Worm (Caenorhabditis elegans) whole organism, L1 larva: Measurements from ENCODE around the gene sre-50.

Experiments
- C04F5.9 ChIP-seq: sonication (generic microtip); optimal IDR thresholded peaks from 2 replicates; lab custom pipeline; 2016; ENCODE audit warnings: missing genetic modification characterization, missing compliant biosample characterization
- C16A3.4 ChIP-seq: fragments of 150-350 bp; optimal IDR thresholded peaks from 2 replicates; lab custom pipeline; 2014; ENCODE audit warnings: missing biosample characterization, missing genetic modification characterization
- F16B12.6 ChIP-seq: fragments of 150-350 bp; optimal IDR thresholded peaks from 2 replicates; lab custom pipeline; 2014; ENCODE audit warnings: missing biosample characterization, missing genetic modification characterization
- aha-1 ChIP-seq: fragments of 150-350 bp; optimal IDR thresholded peaks from 2 replicates; lab custom pipeline; 2014; ENCODE audit warnings: missing biosample characterization, missing genetic modification characterization
- ama-1 ChIP-seq: fragments of 150-350 bp; optimal IDR thresholded peaks from 2 replicates; lab custom pipeline; 2014
- ceh-8 ChIP-seq: fragments of 200-800 bp; sonication (Bioruptor generic); optimal IDR thresholded peaks from 2 replicates; lab custom pipeline; 2018; ENCODE audit warnings: mild to moderate bottlenecking, missing genetic modification characterization, moderate library complexity, missing compliant biosample characterization
- ces-1 ChIP-seq: fragments of 150-350 bp; optimal IDR thresholded peaks from 2 replicates; lab custom pipeline; 2014; ENCODE audit warnings: missing biosample characterization, missing genetic modification reagents, missing genetic modification characterization
- dpl-1 ChIP-seq, 3 experiments: fragments of 150-350 bp in 2 of 3; sonication (generic microtip) in 1 of 3; optimal IDR thresholded peaks; 2 replicates each; lab custom pipeline; 2014 to 2017; ENCODE audit warnings: missing biosample characterization in 3 of 3, missing genetic modification characterization in 3 of 3, missing genetic modification reagents in 3 of 3
- dsc-1 ChIP-seq: sonication (generic microtip); optimal IDR thresholded peaks from 2 replicates; lab custom pipeline; 2016; ENCODE audit warnings: mild to moderate bottlenecking, missing genetic modification characterization, missing compliant biosample characterization
- efl-1 ChIP-seq, 4 experiments: fragments of 150-350 bp; optimal IDR thresholded peaks in 3 of 4; peaks in 1 of 4; 1 replicate in 1 of 4; 2 replicates in 3 of 4; lab custom pipeline; 2014; ENCODE audit warnings: missing biosample characterization in 2 of 4, missing genetic modification characterization in 2 of 4, missing genetic modification reagents in 2 of 4
- efl-3 ChIP-seq: fragments of 200-800 bp; sonication (Bioruptor generic); optimal IDR thresholded peaks from 2 replicates; lab custom pipeline; 2018; ENCODE audit warnings: mild to moderate bottlenecking, missing genetic modification characterization, missing compliant biosample characterization
- egl-27 ChIP-seq, 2 experiments: fragments of 150-350 bp in 1 of 2; sonication (generic microtip); optimal IDR thresholded peaks; 3 replicates each; lab custom pipeline; 2017 to 2018; ENCODE audit warnings: missing biosample characterization in 2 of 2, missing genetic modification characterization in 2 of 2, missing genetic modification reagents in 2 of 2
- elt-2 ChIP-seq: sonication (generic microtip); optimal IDR thresholded peaks from 2 replicates; lab custom pipeline; 2016; ENCODE audit warnings: missing genetic modification characterization, mild to moderate bottlenecking, inconsistent platforms, missing compliant biosample characterization, missing genetic modification reagents
- ets-5 ChIP-seq: fragments of 200-800 bp; sonication (Bioruptor generic); IDR thresholded peaks from 2 replicates; pipeline ENCODE4 v1.3.6; 2022; ENCODE audit warnings: missing genetic modification characterization, missing compliant biosample characterization
- fkh-10 ChIP-seq: sonication (generic microtip); optimal IDR thresholded peaks from 2 replicates; lab custom pipeline; 2017; ENCODE audit warnings: missing biosample characterization, missing genetic modification reagents, missing genetic modification characterization
- fkh-4 ChIP-seq: sonication (generic microtip); optimal IDR thresholded peaks from 2 replicates; lab custom pipeline; 2016; ENCODE audit warnings: missing compliant biosample characterization, missing genetic modification characterization, borderline replicate concordance
- fkh-8 ChIP-seq: sonication (generic microtip); optimal IDR thresholded peaks from 2 replicates; lab custom pipeline; 2016; ENCODE audit warnings: mild to moderate bottlenecking, missing genetic modification characterization, missing compliant biosample characterization
- grh-1 ChIP-seq: fragments of 200-800 bp; sonication (Bioruptor generic); IDR thresholded peaks from 2 replicates; pipeline ENCODE4 v1.3.6; 2022; ENCODE audit warnings: missing genetic modification reagents, missing genetic modification characterization, missing compliant biosample characterization
- hlh-4 ChIP-seq: sonication (generic microtip); optimal IDR thresholded peaks from 2 replicates; lab custom pipeline; 2016; ENCODE audit warnings: mild to moderate bottlenecking, missing genetic modification characterization, missing compliant biosample characterization
- irx-1 ChIP-seq: sonication (generic microtip); optimal IDR thresholded peaks from 2 replicates; lab custom pipeline; 2016; ENCODE audit warnings: missing genetic modification characterization, missing compliant biosample characterization
- lin-13 ChIP-seq: fragments of 150-350 bp; optimal IDR thresholded peaks from 2 replicates; lab custom pipeline; 2014; ENCODE audit warnings: missing biosample characterization, missing genetic modification reagents, missing genetic modification characterization
- lin-14 ChIP-seq: fragments of 200-800 bp; sonication (Bioruptor generic); optimal IDR thresholded peaks from 2 replicates; lab custom pipeline; 2018; ENCODE audit warnings: mild to moderate bottlenecking, missing genetic modification characterization, moderate library complexity, missing compliant biosample characterization
- lir-3 ChIP-seq: sonication (generic microtip); optimal IDR thresholded peaks from 2 replicates; lab custom pipeline; 2016; ENCODE audit warnings: mild to moderate bottlenecking, missing genetic modification characterization, moderate library complexity, missing compliant biosample characterization; ENCODE audit not compliant: poor library complexity
- lsy-2 ChIP-seq, 2 experiments: fragments of 150-350 bp; optimal IDR thresholded peaks; 2 replicates each; lab custom pipeline; 2014; ENCODE audit warnings: missing biosample characterization in 2 of 2, missing genetic modification characterization in 2 of 2
- mdl-1 ChIP-seq, 2 experiments: fragments of 150-350 bp; optimal IDR thresholded peaks; 2 replicates each; lab custom pipeline; 2014 to 2017; ENCODE audit warnings: missing biosample characterization in 2 of 2, missing genetic modification characterization in 2 of 2, inconsistent platforms in 1 of 2
- mep-1 ChIP-seq: fragments of 150-350 bp; optimal IDR thresholded peaks from 2 replicates; lab custom pipeline; 2014; ENCODE audit warnings: missing biosample characterization, missing genetic modification characterization
- nhr-11 ChIP-seq: fragments of 150-350 bp; optimal IDR thresholded peaks from 2 replicates; lab custom pipeline; 2014; ENCODE audit warnings: missing biosample characterization, missing genetic modification characterization
- nhr-19 ChIP-seq: fragments of 200-800 bp; sonication (Bioruptor generic); conservative IDR thresholded peaks from 2 replicates; pipeline ENCODE4 v1.3.6; 2022; ENCODE audit warnings: missing genetic modification characterization, missing compliant biosample characterization
- nhr-47 ChIP-seq: sonication (generic microtip); optimal IDR thresholded peaks from 2 replicates; lab custom pipeline; 2016; ENCODE audit warnings: mild to moderate bottlenecking, missing genetic modification characterization, moderate library complexity, missing compliant biosample characterization
- nhr-71 ChIP-seq: sonication (generic microtip); optimal IDR thresholded peaks from 2 replicates; lab custom pipeline; 2016; ENCODE audit warnings: mild to moderate bottlenecking, missing genetic modification characterization, moderate library complexity, missing compliant biosample characterization
- nhr-76 ChIP-seq: sonication (generic microtip); optimal IDR thresholded peaks from 2 replicates; lab custom pipeline; 2017; ENCODE audit warnings: missing biosample characterization, missing genetic modification characterization
- nhr-77 ChIP-seq: fragments of 150-350 bp; optimal IDR thresholded peaks from 2 replicates; lab custom pipeline; 2014; ENCODE audit warnings: missing biosample characterization, missing genetic modification characterization
- nhr-85 ChIP-seq: sonication (generic microtip); peaks from one replicate; lab custom pipeline; 2016; ENCODE audit warnings: missing genetic modification characterization, inconsistent platforms, missing compliant biosample characterization
- nhr-90 ChIP-seq: sonication (generic microtip); optimal IDR thresholded peaks from 2 replicates; lab custom pipeline; 2016; ENCODE audit warnings: mild to moderate bottlenecking, missing genetic modification characterization, missing compliant biosample characterization; ENCODE audit not compliant: poor library complexity
- pag-3 ChIP-seq: sonication (generic microtip); optimal IDR thresholded peaks from 2 replicates; lab custom pipeline; 2017; ENCODE audit warnings: missing genetic modification characterization, mild to moderate bottlenecking, missing compliant biosample characterization, antibody characterized with exemption, borderline replicate concordance; ENCODE audit not compliant: insufficient read depth
- pqm-1 ChIP-seq: sonication (generic microtip); optimal IDR thresholded peaks from 3 replicates; lab custom pipeline; 2017; ENCODE audit warnings: missing biosample characterization, missing genetic modification characterization
- rnt-1 ChIP-seq: sonication (generic microtip); optimal IDR thresholded peaks from 2 replicates; lab custom pipeline; 2016; ENCODE audit warnings: mild to moderate bottlenecking, missing genetic modification characterization, moderate library complexity, missing compliant biosample characterization
- skn-1 ChIP-seq: fragments of 150-350 bp; optimal IDR thresholded peaks from 2 replicates; lab custom pipeline; 2014; ENCODE audit warnings: missing biosample characterization, missing genetic modification characterization
- snu-23 ChIP-seq: sonication (generic microtip); optimal IDR thresholded peaks from 2 replicates; lab custom pipeline; 2016; ENCODE audit warnings: missing genetic modification characterization, missing compliant biosample characterization
- sup-37 ChIP-seq: fragments of 200-800 bp; sonication (Bioruptor generic); optimal IDR thresholded peaks from 2 replicates; lab custom pipeline; 2018; ENCODE audit warnings: mild to moderate bottlenecking, missing genetic modification characterization, missing compliant biosample characterization
- tlp-1 ChIP-seq: fragments of 150-350 bp; optimal IDR thresholded peaks from 2 replicates; lab custom pipeline; 2014; ENCODE audit warnings: missing biosample characterization, missing genetic modification characterization
- unc-130 ChIP-seq: fragments of 150-350 bp; optimal IDR thresholded peaks from 2 replicates; lab custom pipeline; 2017; ENCODE audit warnings: missing biosample characterization, missing genetic modification characterization, inconsistent platforms
- unc-30 ChIP-seq: sonication (generic microtip); optimal IDR thresholded peaks from 2 replicates; lab custom pipeline; 2017; ENCODE audit warnings: missing biosample characterization, missing genetic modification characterization
- unc-62 ChIP-seq: fragments of 150-350 bp; optimal IDR thresholded peaks from 2 replicates; lab custom pipeline; 2014; ENCODE audit warnings: missing biosample characterization, missing genetic modification reagents, missing genetic modification characterization
- unc-86 ChIP-seq: sonication (generic microtip); optimal IDR thresholded peaks from 2 replicates; lab custom pipeline; 2016; ENCODE audit warnings: missing genetic modification characterization, missing compliant biosample characterization
- ztf-11 ChIP-seq, 2 experiments: sonication (generic microtip); optimal IDR thresholded peaks; 2 replicates each; lab custom pipeline; 2016 to 2017; ENCODE audit warnings: missing genetic modification characterization in 2 of 2, missing biosample characterization in 1 of 2, missing compliant biosample characterization in 1 of 2
- ztf-4 ChIP-seq: fragments of 150-350 bp; optimal IDR thresholded peaks from 2 replicates; lab custom pipeline; 2014; ENCODE audit warnings: missing biosample characterization, missing genetic modification characterization

Gene sre-50

DNA sequence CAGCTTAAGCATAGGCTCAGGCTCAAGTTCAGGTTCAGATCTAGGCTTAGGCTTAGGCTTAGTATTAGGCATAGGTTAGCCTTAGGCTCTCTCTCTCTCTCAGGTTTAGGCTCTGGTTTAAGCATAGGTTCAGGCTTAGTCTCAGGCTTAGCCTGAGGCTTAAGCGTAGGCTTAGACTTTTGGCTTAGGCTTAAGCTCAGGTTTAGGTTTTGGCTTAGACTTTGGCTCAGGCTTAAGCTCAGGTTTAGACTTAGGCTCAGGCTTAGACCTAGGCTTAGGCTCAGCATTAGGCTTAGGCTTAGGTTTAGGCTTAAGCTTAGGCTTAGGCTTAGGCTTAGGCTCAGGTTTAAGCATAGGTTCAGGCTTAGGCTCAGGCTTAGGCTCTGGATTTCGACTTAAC lies 40.4 kb downstream of the sre-50 start:
- TF ChIP-seq nhr-76 (tag; lab: Kevin White, UChicago) (no peak), lsy-2 (tag; optimal IDR thresholded peaks at IDR 0.05; lab: Kevin White, UChicago) (no peak), unc-62 (GFP tag; lab: Kevin White, UChicago) (no peak), tlp-1 (no peak), elt-2 (no peak), hlh-4 (tag; lab: Kevin White, UChicago) (no peak), fkh-8 (tag; lab: Kevin White, UChicago) (no peak), C16A3.4 (tag; lab: Kevin White, UChicago) (no peak), pag-3 (tag; lab: Kevin White, UChicago) (no peak)
- TF ChIP-seq, all 84 proteins: peak for 0

DNA sequence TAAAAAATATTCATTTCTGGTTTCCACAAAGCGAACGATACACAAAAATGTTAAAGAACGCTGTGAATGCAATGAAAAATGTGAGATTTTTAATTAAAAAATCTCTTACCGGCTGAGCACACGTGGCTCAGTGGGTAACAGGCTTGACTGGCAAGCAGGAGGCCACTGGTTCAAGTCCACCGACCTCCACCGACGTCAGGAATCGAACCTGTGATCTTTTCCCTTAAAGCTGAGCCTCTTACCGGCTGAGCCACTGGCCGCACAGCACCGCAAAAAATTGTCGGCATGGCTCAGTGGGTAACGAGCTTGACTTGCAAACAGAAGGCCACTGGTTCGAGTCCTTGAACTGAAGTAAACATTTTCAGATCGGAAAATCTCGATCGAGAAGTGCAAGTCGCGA lies 41.5 kb downstream of the sre-50 start, which contains the start of gene C44C11.6:
C44C11.6 (plus strand) TSS at position 23 of the 400 bp plus-strand sequence.
- TF ChIP-seq irx-1 (tag; lab: Kevin White, UChicago) (no peak), mep-1 (tag; lab: Kevin White, UChicago) (no peak), C04F5.9 (tag; lab: Kevin White, UChicago) (no peak), snu-23 (no peak), ztf-4 (tag; lab: Kevin White, UChicago) (no peak), ets-5 (GFP tag; lab: Robert Waterston, UW) (no peak), nhr-71 (peak; percentile 23), rnt-1 (tag; lab: Kevin White, UChicago) (peak; percentile 23), unc-30 (tag; lab: Kevin White, UChicago) (no peak), dpl-1 (GFP tag; optimal IDR thresholded peaks at IDR 0.05; lab: Kevin White, UChicago) (no peak), nhr-76 (tag; lab: Kevin White, UChicago) (no peak), grh-1 (no peak), F16B12.6 (tag; lab: Kevin White, UChicago) (no peak), nhr-19 (GFP tag; lab: Robert Waterston, UW) (no peak), ceh-8 (GFP tag; lab: Kevin White, UChicago) (no peak)

DNA sequence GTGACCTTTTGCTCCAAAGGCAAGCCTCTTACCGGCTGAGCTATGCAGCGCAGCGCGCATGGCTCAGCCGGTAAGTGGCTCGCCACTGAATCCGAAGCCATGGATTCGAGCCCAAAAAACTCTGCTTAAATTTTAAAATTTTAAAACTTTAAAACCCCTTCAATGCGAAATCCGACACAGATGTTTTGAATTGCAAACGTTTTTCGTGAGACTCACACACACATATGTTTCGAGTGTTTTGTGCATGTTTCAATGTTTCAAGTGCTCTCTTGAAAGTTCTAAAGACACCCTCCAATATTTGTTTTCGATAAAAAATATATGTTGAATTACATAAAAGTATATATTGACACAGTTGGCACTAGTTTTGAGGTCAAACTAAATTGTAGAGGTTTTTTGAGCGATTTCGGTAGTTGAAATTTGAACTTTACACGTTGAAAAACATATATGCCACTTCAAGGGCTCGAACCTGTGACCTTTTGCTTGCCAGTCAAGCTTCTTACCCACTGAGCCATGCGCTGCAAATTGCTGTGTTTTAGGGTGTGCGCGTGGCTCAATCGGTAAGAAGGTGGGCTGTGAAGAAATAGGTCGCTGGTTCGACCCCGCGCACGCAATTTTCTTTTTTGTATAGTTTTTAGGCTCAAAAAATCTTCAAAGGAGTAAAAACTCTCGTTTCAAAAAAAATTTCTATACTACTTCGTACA lies 43.1 kb downstream of the sre-50 start:
- no peak for TF ChIP-seq egl-27 (tag; optimal IDR thresholded peaks at IDR 0.05; lab: Kevin White, UChicago)
- no peak for TF ChIP-seq nhr-11 (tag; lab: Kevin White, UChicago)
- no peak for TF ChIP-seq unc-86 (tag; lab: Kevin White, UChicago)
- no peak for TF ChIP-seq fkh-10
- TF ChIP-seq hlh-4 (tag; lab: Kevin White, UChicago): no peak
- no peak for TF ChIP-seq pqm-1 (tag; lab: Kevin White, UChicago)
- TF ChIP-seq ama-1 (lab: Kevin White, UChicago): no peak
- no peak for TF ChIP-seq lin-13
- no peak for TF ChIP-seq C16A3.4 (tag; lab: Kevin White, UChicago)
- TF ChIP-seq ces-1 (GFP tag; lab: Kevin White, UChicago): no peak
- 0 out of 2 replicates have a peak, but pooled peaks have one; percentile 59 for TF ChIP-seq ets-5 (GFP tag; lab: Robert Waterston, UW)
- no peak for TF ChIP-seq nhr-90 (tag; lab: Kevin White, UChicago)
- no peak for TF ChIP-seq unc-130
- no peak for TF ChIP-seq ztf-11 (tag; optimal IDR thresholded peaks at IDR 0.05; lab: Kevin White, UChicago)
- no peak for TF ChIP-seq nhr-85
- TF ChIP-seq snu-23: no peak
- no peak for TF ChIP-seq sup-37 (GFP tag; lab: Kevin White, UChicago)
- no peak for TF ChIP-seq ztf-4 (tag; lab: Kevin White, UChicago)
- peak; percentile 74 for TF ChIP-seq fkh-4
- TF ChIP-seq nhr-47 (tag; lab: Kevin White, UChicago): no peak
- no peak for TF ChIP-seq nhr-77
- no peak for TF ChIP-seq F16B12.6 (tag; lab: Kevin White, UChicago)
- TF ChIP-seq dsc-1 (tag; lab: Kevin White, UChicago): peak; percentile 82
- peak; percentile 19 for TF ChIP-seq lir-3 (tag; lab: Kevin White, UChicago)
- TF ChIP-seq mdl-1 (tag; optimal IDR thresholded peaks at IDR 0.05; lab: Kevin White, UChicago): no peak
- TF ChIP-seq lsy-2 (tag; optimal IDR thresholded peaks at IDR 0.05; lab: Kevin White, UChicago): no peak
- no peak for TF ChIP-seq efl-3 (GFP tag; lab: Kevin White, UChicago)
- no peak for TF ChIP-seq rnt-1 (tag; lab: Kevin White, UChicago)
- no peak for TF ChIP-seq aha-1
- no peak for TF ChIP-seq efl-1 (optimal IDR thresholded peaks at IDR 0.05; lab: Kevin White, UChicago)
- peak in 1 of 2 experiments; percentile 83 for TF ChIP-seq efl-1 (GFP tag; optimal IDR thresholded peaks at IDR 0.05 in 1 of 2; lab: Kevin White, UChicago)
- peak; percentile 7 for TF ChIP-seq lin-14
- TF ChIP-seq skn-1 (tag; lab: Kevin White, UChicago): no peak
